Fruit fly (Drosophila melanogaster) whole organism: ENCODE measurements around the gene feo.

ENCODE experiments used
- CG8478 ChIP-seq: fragments of >200 bp; optimal IDR thresholded peaks from 2 replicates; lab custom pipeline; 2018; ENCODE audit warnings: inconsistent platforms
- Dll ChIP-seq: fragments of >200 bp; optimal IDR thresholded peaks from 2 replicates; lab custom pipeline; 2017
- pan ChIP-seq: fragments of >200 bp; optimal IDR thresholded peaks from 2 replicates; lab custom pipeline; 2017
- usp ChIP-seq: fragments of >200 bp; optimal IDR thresholded peaks from 2 replicates; lab custom pipeline; 2017; ENCODE audit warnings: missing biosample characterization, missing genetic modification characterization, mixed read lengths

- TF ChIP-seq pan (lab: Kevin White, UChicago) (no peak), Dll (lab: Kevin White, UChicago) (no peak), usp (no peak), CG8478 (lab: Kevin White, UChicago) (no peak)
Observed at dm6 chrX:10848565-10848964, 6.1 kb downstream of the feo start, which contains the start of gene CG2202.
